Worm (Caenorhabditis elegans) whole organism, L1 larva: ENCODE results near the gene sid-2.

Source experiments
- ets-5 ChIP-seq: fragments of 200-800 bp; sonication (Bioruptor generic); IDR thresholded peaks from 2 replicates; pipeline ENCODE4 v1.3.6; 2022; ENCODE audit warnings: missing genetic modification characterization, missing compliant biosample characterization
- lsy-2 ChIP-seq, 2 experiments: fragments of 150-350 bp; optimal IDR thresholded peaks; 2 replicates each; lab custom pipeline; 2014; ENCODE audit warnings: missing biosample characterization in 2 of 2, missing genetic modification characterization in 2 of 2
- mep-1 ChIP-seq: fragments of 150-350 bp; optimal IDR thresholded peaks from 2 replicates; lab custom pipeline; 2014; ENCODE audit warnings: missing biosample characterization, missing genetic modification characterization
- nhr-11 ChIP-seq: fragments of 150-350 bp; optimal IDR thresholded peaks from 2 replicates; lab custom pipeline; 2014; ENCODE audit warnings: missing biosample characterization, missing genetic modification characterization
- snpc-4 ChIP-seq: fragments of 150-350 bp; optimal IDR thresholded peaks from 2 replicates; lab custom pipeline; 2014; ENCODE audit warnings: missing biosample characterization, missing genetic modification characterization

DNA sequence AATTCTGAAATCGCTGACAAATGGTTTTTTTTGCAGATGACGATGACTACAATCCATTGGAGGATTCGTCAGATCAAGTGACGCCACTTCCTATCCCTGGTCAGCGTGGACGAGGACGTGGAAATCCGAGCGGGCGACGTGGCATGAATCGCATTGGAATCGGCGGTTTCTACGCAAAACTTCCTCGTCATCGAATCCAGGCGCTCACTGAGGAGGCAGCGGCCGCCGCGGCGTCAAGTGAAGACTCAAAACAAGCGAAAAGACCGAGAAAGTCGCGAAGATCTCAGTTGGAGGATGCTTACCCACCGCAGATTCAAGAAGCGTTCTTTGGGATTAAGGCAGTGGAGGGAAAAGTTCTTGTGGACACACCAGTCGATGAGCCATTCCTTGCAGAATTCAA lies 30.7 kb upstream of the sid-2 start:
- TF ChIP-seq nhr-11 (tag; lab: Kevin White, UChicago) (no peak), snpc-4 (no peak), lsy-2 (tag; optimal IDR thresholded peaks at IDR 0.05; lab: Kevin White, UChicago) (no peak), mep-1 (tag; lab: Kevin White, UChicago) (no peak), ets-5 (GFP tag; lab: Robert Waterston, UW) (no peak)
